Fruit fly (Drosophila melanogaster) whole organism, wandering third instar larva: ENCODE data around the gene Ass.

Experiments used
- Abd-B ChIP-seq: fragments of >200 bp; optimal IDR thresholded peaks from 2 replicates; lab custom pipeline; 2017; ENCODE audit warnings: missing biosample characterization, missing genetic modification characterization
- CG32264 ChIP-seq: fragments of 200-800 bp; sonication (Bioruptor generic); optimal IDR thresholded peaks from 2 replicates; lab custom pipeline; 2016; ENCODE audit warnings: missing biosample characterization, missing genetic modification characterization
- HLH106 ChIP-seq: fragments of 200-800 bp; optimal IDR thresholded peaks from 3 replicates; lab custom pipeline; 2019; ENCODE audit warnings: missing biosample characterization, mild to moderate bottlenecking, missing genetic modification characterization, moderate library complexity
- Hr78 ChIP-seq: fragments of >200 bp; optimal IDR thresholded peaks from 2 replicates; lab custom pipeline; 2017; ENCODE audit warnings: missing biosample characterization, missing genetic modification characterization
- Hr83 ChIP-seq: fragments of 200-300 bp; sonication (Bioruptor generic); optimal IDR thresholded peaks from 2 replicates; lab custom pipeline; 2016; ENCODE audit warnings: missing biosample characterization, mild to moderate bottlenecking, missing genetic modification characterization, moderate library complexity; ENCODE audit not compliant: poor library complexity, severe bottlenecking
- N ChIP-seq: fragments of >200 bp; optimal IDR thresholded peaks from 2 replicates; lab custom pipeline; 2018; ENCODE audit warnings: missing biosample characterization, missing external identifiers, missing genetic modification characterization
- OdsH ChIP-seq: fragments of 200-800 bp; sonication (Bioruptor generic); optimal IDR thresholded peaks from 2 replicates; lab custom pipeline; 2016; ENCODE audit warnings: missing biosample characterization, mild to moderate bottlenecking, missing genetic modification characterization
- brk ChIP-seq: fragments of 200-800 bp; sonication (Bioruptor generic); optimal IDR thresholded peaks from 2 replicates; lab custom pipeline; 2016; ENCODE audit warnings: missing biosample characterization, mild to moderate bottlenecking, missing genetic modification characterization
- fru ChIP-seq: fragments of 200-800 bp; sonication (Bioruptor generic); optimal IDR thresholded peaks from 3 replicates; lab custom pipeline; 2016; ENCODE audit warnings: missing biosample characterization, mild to moderate bottlenecking, missing genetic modification characterization
- h ChIP-seq: fragments of 200-800 bp; sonication (Bioruptor generic); optimal IDR thresholded peaks from 3 replicates; lab custom pipeline; 2016; ENCODE audit warnings: missing biosample characterization, mild to moderate bottlenecking, missing genetic modification characterization
- sage ChIP-seq: fragments of 200-800 bp; sonication (Bioruptor generic); optimal IDR thresholded peaks from 2 replicates; lab custom pipeline; 2016; ENCODE audit warnings: missing biosample characterization, mild to moderate bottlenecking, missing genetic modification characterization
- usp ChIP-seq: fragments of >200 bp; optimal IDR thresholded peaks from 2 replicates; lab custom pipeline; 2017; ENCODE audit warnings: missing biosample characterization, missing genetic modification characterization

DNA sequence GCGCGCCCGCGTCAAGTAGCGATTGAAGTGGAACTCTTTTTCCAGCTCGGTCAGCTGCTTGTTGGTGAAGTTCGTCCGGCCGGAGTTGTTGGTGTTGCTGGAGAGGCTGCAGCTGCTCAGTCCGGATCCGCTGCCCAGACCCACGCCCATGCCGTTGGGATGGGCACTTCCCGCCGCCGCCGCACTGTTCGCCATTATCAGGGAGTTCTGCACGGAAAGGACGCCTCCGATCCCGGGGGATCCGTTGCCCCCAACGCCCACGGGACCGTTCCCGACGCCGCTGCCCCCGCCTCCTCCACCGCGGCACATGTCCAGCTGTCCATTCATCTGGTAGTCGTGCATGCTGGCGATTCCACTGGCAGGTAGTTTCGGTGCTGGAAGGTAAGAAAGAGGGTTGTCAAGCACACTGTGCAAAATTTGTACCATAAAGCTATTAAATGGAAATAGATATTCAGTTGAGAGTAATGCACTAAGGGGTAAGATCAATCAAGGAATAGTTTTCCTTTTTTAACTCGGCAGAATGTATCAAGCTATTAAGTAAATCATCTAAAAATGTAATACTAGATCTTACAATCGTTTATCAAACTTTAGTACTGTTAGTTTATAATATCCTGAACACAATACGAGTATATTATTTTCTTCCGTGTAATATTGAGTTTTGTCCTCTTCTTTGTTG lies 18.5 kb upstream of the Ass start:
- TF ChIP-seq fru (GFP tag; lab: Kevin White, UChicago) (no peak), Hr78 (GFP tag; lab: Kevin White, UChicago) (no peak), Abd-B (GFP tag; lab: Kevin White, UChicago) (no peak), usp (GFP tag; lab: Kevin White, UChicago) (no peak), brk (GFP tag; lab: Kevin White, UChicago) (no peak), Hr83 (GFP tag; lab: Kevin White, UChicago) (no peak), h (GFP tag; lab: Kevin White, UChicago) (no peak), sage (GFP tag; lab: Kevin White, UChicago) (no peak), N (no peak), HLH106 (no peak), OdsH (GFP tag; lab: Kevin White, UChicago) (no peak), CG32264 (no peak)
